Fruit fly (Drosophila melanogaster): Measurements from ENCODE around the gene Fur1.
A peak's percentile ranks its signal among the peaks of the same experiment; 100 is the strongest.

The Fur1 gene

dm6 chr3R:25490375-25490774 is 17.5 kb upstream of the Fur1 start (continued):
- TF ChIP-seq chn (GFP tag; optimal IDR thresholded peaks at IDR 0.05) (no peak), sisA (GFP tag; IDR thresholded peaks at IDR 0.05) (peak; percentile 41), CG17328 (GFP tag; IDR thresholded peaks at IDR 0.05) (peak; percentile 34; the same call in 1 of the 2 replicates), CG3407 (GFP tag; optimal IDR thresholded peaks at IDR 0.05) (no peak), Eip74EF (GFP tag; optimal IDR thresholded peaks at IDR 0.05) (no peak), Dbx (GFP tag; IDR thresholded peaks at IDR 0.05) (no peak), sr (GFP tag; IDR thresholded peaks at IDR 0.05) (no peak), lov (optimal IDR thresholded peaks at IDR 0.05) (no peak), lov (GFP tag; IDR thresholded peaks at IDR 0.05) (no peak), zen (tag; optimal IDR thresholded peaks at IDR 0.05) (no peak), CG7928 (GFP tag; optimal IDR thresholded peaks at IDR 0.05) (no peak), wor (GFP tag; IDR thresholded peaks at IDR 0.05) (no peak), CG9727 (GFP tag; optimal IDR thresholded peaks at IDR 0.05) (no peak), oc (tag; optimal IDR thresholded peaks at IDR 0.05) (peak; percentile 29), dm (GFP tag; optimal IDR thresholded peaks at IDR 0.05) (no peak), Aef1 (GFP tag; IDR thresholded peaks at IDR 0.05) (0 out of 3 replicates have a peak, but pooled peaks have one; percentile 10), klu (GFP tag; IDR thresholded peaks at IDR 0.05) (no peak), repo (GFP tag; optimal IDR thresholded peaks at IDR 0.05) (no peak), luna (GFP tag; optimal IDR thresholded peaks at IDR 0.05) (no peak), CG10565 (GFP tag; optimal IDR thresholded peaks at IDR 0.05) (no peak), HmgD (GFP tag; optimal IDR thresholded peaks at IDR 0.05) (no peak), nom (GFP tag; optimal IDR thresholded peaks at IDR 0.05) (no peak), maf-S (GFP tag; optimal IDR thresholded peaks at IDR 0.05) (no peak), CG9876 (GFP tag; optimal IDR thresholded peaks at IDR 0.05) (no peak), CG33213 (GFP tag; optimal IDR thresholded peaks at IDR 0.05) (no peak), chif (GFP tag; optimal IDR thresholded peaks at IDR 0.05) (no peak), CG7556 (GFP tag; optimal IDR thresholded peaks at IDR 0.05) (no peak), CG32532 (GFP tag; IDR thresholded peaks at IDR 0.05) (no peak), CG13775 (GFP tag; optimal IDR thresholded peaks at IDR 0.05) (no peak), CG6813 (GFP tag; optimal IDR thresholded peaks at IDR 0.05) (no peak), CG15011 (GFP tag; optimal IDR thresholded peaks at IDR 0.05) (no peak), CG34376 (GFP tag; optimal IDR thresholded peaks at IDR 0.05) (no peak), grn (GFP tag; optimal IDR thresholded peaks at IDR 0.05) (peak; percentile 56), CG3726 (GFP tag; IDR thresholded peaks at IDR 0.05) (no peak), CG2712 (tag; optimal IDR thresholded peaks at IDR 0.05) (no peak), seq (GFP tag; IDR thresholded peaks at IDR 0.05) (peak; percentile 57; the same call in 1 of the 2 replicates), bsh (GFP tag; optimal IDR thresholded peaks at IDR 0.05) (peak in 1 of 2 experiments; percentile 40), YL-1 (GFP tag; optimal IDR thresholded peaks at IDR 0.05) (no peak), CG8281 (tag; optimal IDR thresholded peaks at IDR 0.05) (no peak), CG15601 (tag; optimal IDR thresholded peaks at IDR 0.05) (no peak), run (tag; optimal IDR thresholded peaks at IDR 0.05) (no peak), sd (tag; optimal IDR thresholded peaks at IDR 0.05) (peak; percentile 65), CG4707 (GFP tag; optimal IDR thresholded peaks at IDR 0.05) (no peak), CG11504 (tag; optimal IDR thresholded peaks at IDR 0.05) (no peak), trem (tag; optimal IDR thresholded peaks at IDR 0.05) (no peak), Dek (tag; optimal IDR thresholded peaks at IDR 0.05) (no peak), ara (GFP tag; IDR thresholded peaks at IDR 0.05) (no peak), CG16813 (GFP tag; IDR thresholded peaks at IDR 0.05; ENCODE audit: partially characterized antibody) (no peak), TFAM (GFP tag; optimal IDR thresholded peaks at IDR 0.05) (no peak), CG14965 (GFP tag; optimal IDR thresholded peaks at IDR 0.05; ENCODE audit: borderline replicate concordance) (no peak), CG4404 (GFP tag; IDR thresholded peaks at IDR 0.05) (no peak), CG16863 (GFP tag; optimal IDR thresholded peaks at IDR 0.05) (no peak)
